Fruit fly (Drosophila melanogaster): ENCODE data around the gene Tmem43.

Gene Tmem43

DNA sequence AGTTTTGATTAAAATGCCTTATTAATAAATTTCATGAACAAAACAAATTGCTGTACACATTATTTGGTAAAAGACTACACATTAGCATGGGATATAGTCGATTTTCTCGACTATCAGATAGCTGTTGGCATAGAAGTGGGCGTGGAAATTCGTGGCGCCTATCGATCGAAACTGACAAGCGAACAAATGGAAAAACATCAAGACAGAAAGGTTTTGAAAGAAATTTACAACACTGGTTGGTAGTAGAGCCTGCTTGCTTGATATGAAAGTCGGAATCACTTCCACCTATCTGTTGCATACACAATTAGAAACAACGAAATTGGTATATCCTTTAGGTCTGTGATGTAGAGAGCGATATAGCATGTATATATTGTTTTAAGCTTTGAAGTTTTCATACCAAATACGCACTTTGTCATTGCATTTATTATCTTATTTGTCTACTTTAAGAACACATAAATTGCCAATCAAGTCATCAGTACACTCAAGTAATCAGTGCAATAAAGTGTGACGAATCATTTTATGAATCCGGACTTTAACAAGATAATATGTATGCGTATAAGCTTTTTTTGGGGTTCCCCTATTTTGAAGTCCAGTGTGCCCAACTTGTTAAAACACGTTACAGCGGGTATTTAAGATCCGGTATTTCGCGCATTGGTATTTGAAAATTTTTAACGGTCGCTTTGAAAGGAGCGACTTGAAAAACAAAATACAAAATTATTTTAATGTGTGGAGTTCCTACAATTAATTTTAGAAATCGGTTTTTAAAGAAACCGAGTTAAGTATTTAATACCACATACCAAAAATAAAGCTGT lies 1.1 kb upstream of the Tmem43 start (continued):
- TF ChIP-seq CG7987 (GFP tag; optimal IDR thresholded peaks at IDR 0.05) (no peak), az2 (GFP tag; optimal IDR thresholded peaks at IDR 0.05) (no peak), pros (GFP tag; optimal IDR thresholded peaks at IDR 0.05) (no peak), CG7839 (tag; optimal IDR thresholded peaks at IDR 0.05) (no peak), CG2116 (GFP tag; optimal IDR thresholded peaks at IDR 0.05) (peak; percentile 28), tx (GFP tag; optimal IDR thresholded peaks at IDR 0.05) (no peak), shn (GFP tag; optimal IDR thresholded peaks at IDR 0.05) (no peak), Kr (GFP tag; optimal IDR thresholded peaks at IDR 0.05) (no peak), Adf1 (GFP tag; IDR thresholded peaks at IDR 0.05) (no peak), CG34422 (GFP tag; IDR thresholded peaks at IDR 0.05) (no peak), CG9437 (GFP tag; optimal IDR thresholded peaks at IDR 0.05) (no peak), CG12155 (GFP tag; optimal IDR thresholded peaks at IDR 0.05) (no peak), btn (GFP tag; optimal IDR thresholded peaks at IDR 0.05) (no peak), Scr (GFP tag; IDR thresholded peaks at IDR 0.05; ENCODE audit: partially characterized antibody) (peak; percentile 38), CG5953 (GFP tag; IDR thresholded peaks at IDR 0.05) (no peak), lmd (GFP tag; IDR thresholded peaks at IDR 0.05) (no peak), CG6254 (GFP tag; optimal IDR thresholded peaks at IDR 0.05) (no peak), onecut (GFP tag; IDR thresholded peaks at IDR 0.05) (no peak), sima (GFP tag; optimal IDR thresholded peaks at IDR 0.05) (no peak), CG43689 (GFP tag; IDR thresholded peaks at IDR 0.05) (no peak), CG7786 (GFP tag; optimal IDR thresholded peaks at IDR 0.05) (no peak), Sry-δ (GFP tag; optimal IDR thresholded peaks at IDR 0.05) (peak; percentile 12), fd64A (GFP tag; optimal IDR thresholded peaks at IDR 0.05) (no peak), en (GFP tag; optimal IDR thresholded peaks at IDR 0.05) (no peak), Bgb (GFP tag; IDR thresholded peaks at IDR 0.05; ENCODE audit: partially characterized antibody) (no peak), ase (GFP tag; IDR thresholded peaks at IDR 0.05) (no peak), Ets65A (GFP tag) (peak; percentile 18), H2.0 (GFP tag; IDR thresholded peaks at IDR 0.05) (no peak), Nf-YA (GFP tag; IDR thresholded peaks at IDR 0.05) (no peak), CG15514 (GFP tag; optimal IDR thresholded peaks at IDR 0.05) (no peak), CrebB (tag; optimal IDR thresholded peaks at IDR 0.05) (no peak), Dip2 (GFP tag; IDR thresholded peaks at IDR 0.05) (no peak), CG16815 (GFP tag; optimal IDR thresholded peaks at IDR 0.05) (no peak), CG14441 (GFP tag; IDR thresholded peaks at IDR 0.05) (no peak), fd3F (GFP tag; optimal IDR thresholded peaks at IDR 0.05) (no peak), fu2 (GFP tag; optimal IDR thresholded peaks at IDR 0.05) (no peak), gsb (GFP tag; IDR thresholded peaks at IDR 0.05) (no peak), CG34376 (GFP tag; optimal IDR thresholded peaks at IDR 0.05) (no peak), sim (GFP tag; IDR thresholded peaks at IDR 0.05) (no peak), CG13624 (GFP tag; optimal IDR thresholded peaks at IDR 0.05) (no peak), salm (tag; optimal IDR thresholded peaks at IDR 0.05) (no peak), dimm (GFP tag; IDR thresholded peaks at IDR 0.05) (no peak), Hand (GFP tag; optimal IDR thresholded peaks at IDR 0.05) (no peak), Taf1 (GFP tag; IDR thresholded peaks at IDR 0.05) (no peak), Ssrp (tag; optimal IDR thresholded peaks at IDR 0.05) (no peak), Optix (GFP tag; IDR thresholded peaks at IDR 0.05) (no peak), Hr3 (GFP tag; optimal IDR thresholded peaks at IDR 0.05) (no peak), Aef1 (GFP tag; IDR thresholded peaks at IDR 0.05) (no peak), lov (optimal IDR thresholded peaks at IDR 0.05) (no peak), lov (GFP tag; IDR thresholded peaks at IDR 0.05) (no peak), zfh2 (GFP tag; optimal IDR thresholded peaks at IDR 0.05) (no peak), CG6791 (GFP tag; IDR thresholded peaks at IDR 0.05; ENCODE audit: partially characterized antibody) (peak; percentile 55; the same call in 1 of the 3 replicates)
